Worm (Caenorhabditis elegans) whole organism, young adult: ENCODE data around the gene swm-1.

ENCODE experiments used
- B0336.3 ChIP-seq: fragments of 200-800 bp; sonication (Bioruptor generic); IDR thresholded peaks from 2 replicates; pipeline ENCODE4 v1.3.6; 2022; ENCODE audit warnings: missing genetic modification characterization, missing compliant biosample characterization
- C17E4.6 ChIP-seq: fragments of 200-800 bp; sonication (Bioruptor generic); IDR thresholded peaks from 2 replicates; pipeline ENCODE4 v1.3.6; 2022; ENCODE audit warnings: missing genetic modification reagents, missing genetic modification characterization, missing compliant biosample characterization
- F49E8.2 ChIP-seq: sonication (generic microtip); optimal IDR thresholded peaks from 3 replicates; lab custom pipeline; 2017; ENCODE audit warnings: missing genetic modification characterization, mild to moderate bottlenecking, missing compliant biosample characterization, antibody characterized with exemption, moderate library complexity; ENCODE audit not compliant: insufficient read depth
- F52B5.7 ChIP-seq: sonication (generic microtip); optimal IDR thresholded peaks from 2 replicates; lab custom pipeline; 2016; ENCODE audit warnings: mild to moderate bottlenecking, missing genetic modification characterization, missing compliant biosample characterization
- K11D2.4 ChIP-seq: fragments of 200-800 bp; sonication (Bioruptor generic); IDR thresholded peaks from 2 replicates; pipeline ENCODE4 v1.3.6; 2022; ENCODE audit warnings: missing genetic modification reagents, missing genetic modification characterization, missing compliant biosample characterization
- Y67H2A.10 ChIP-seq: fragments of 200-800 bp; sonication (Bioruptor generic); conservative IDR thresholded peaks from 2 replicates; pipeline ENCODE4 v1.3.6; 2022; ENCODE audit warnings: missing genetic modification reagents, missing genetic modification characterization, missing compliant biosample characterization
- atf-7 ChIP-seq: sonication (generic microtip); optimal IDR thresholded peaks from 2 replicates; lab custom pipeline; 2017; ENCODE audit warnings: mild to moderate bottlenecking, missing genetic modification characterization, missing compliant biosample characterization
- athp-1 ChIP-seq: sonication (generic microtip); optimal IDR thresholded peaks from 2 replicates; lab custom pipeline; 2017; ENCODE audit warnings: mild to moderate bottlenecking, missing genetic modification characterization, missing compliant biosample characterization
- attf-5 ChIP-seq: fragments of 200-800 bp; sonication (Bioruptor generic); optimal IDR thresholded peaks from 2 replicates; lab custom pipeline; 2018; ENCODE audit warnings: mild to moderate bottlenecking, missing genetic modification characterization, missing compliant biosample characterization
- cebp-1 ChIP-seq, 2 experiments: fragments of 200-800 bp in 1 of 2; sonication (Bioruptor generic) in 1 of 2; sonication (generic microtip) in 1 of 2; IDR thresholded peaks in 1 of 2; optimal IDR thresholded peaks in 1 of 2; 2 replicates each; pipeline versions ENCODE4 v1.3.6 to Lab custom; 2017 to 2022; ENCODE audit warnings: missing compliant biosample characterization in 2 of 2, missing genetic modification characterization in 2 of 2, mild to moderate bottlenecking in 1 of 2, missing genetic modification reagents in 1 of 2, moderate library complexity in 1 of 2
- ceh-58 ChIP-seq: fragments of 200-800 bp; sonication (Bioruptor generic); IDR thresholded peaks from 2 replicates; pipeline ENCODE4 v1.3.6; 2022; ENCODE audit warnings: missing genetic modification characterization, missing compliant biosample characterization
- dox-1 ChIP-seq: fragments of 200-800 bp; sonication (Bioruptor generic); IDR thresholded peaks from 2 replicates; pipeline ENCODE4 v1.3.6; 2022; ENCODE audit warnings: missing genetic modification reagents, missing genetic modification characterization, missing compliant biosample characterization
- dpl-1 ChIP-seq: fragments of 150-350 bp; optimal IDR thresholded peaks from 2 replicates; lab custom pipeline; 2014; ENCODE audit warnings: missing biosample characterization, missing genetic modification reagents, missing genetic modification characterization
- hlh-26 ChIP-seq: fragments of 200-800 bp; sonication (Bioruptor generic); conservative IDR thresholded peaks from 2 replicates; pipeline ENCODE4 v1.3.6; 2022; ENCODE audit warnings: missing genetic modification reagents, missing genetic modification characterization, missing compliant biosample characterization
- hmg-20 ChIP-seq: fragments of 200-800 bp; sonication (Bioruptor generic); IDR thresholded peaks from 2 replicates; pipeline ENCODE4 v1.3.6; 2022; ENCODE audit warnings: missing genetic modification reagents, missing genetic modification characterization, missing compliant biosample characterization
- let-607 ChIP-seq, 2 experiments: fragments of 200-800 bp in 1 of 2; sonication (Bioruptor generic) in 1 of 2; sonication (generic microtip) in 1 of 2; optimal IDR thresholded peaks; 2 replicates each; lab custom pipeline; 2016 to 2018; ENCODE audit warnings: mild to moderate bottlenecking in 2 of 2, missing compliant biosample characterization in 2 of 2, missing genetic modification characterization in 2 of 2, moderate library complexity in 2 of 2, missing genotype in 1 of 2
- lin-54 ChIP-seq: fragments of 200-800 bp; sonication (Bioruptor generic); optimal IDR thresholded peaks from 2 replicates; lab custom pipeline; 2018; ENCODE audit warnings: mild to moderate bottlenecking, missing genetic modification characterization, missing compliant biosample characterization
- madf-6 ChIP-seq: fragments of 200-800 bp; sonication (Bioruptor generic); IDR thresholded peaks from 2 replicates; pipeline ENCODE4 v1.3.6; 2022; ENCODE audit warnings: missing genetic modification reagents, missing genetic modification characterization, missing compliant biosample characterization
- madf-8 ChIP-seq: fragments of 200-800 bp; sonication (Bioruptor generic); conservative IDR thresholded peaks from 2 replicates; pipeline ENCODE4 v1.3.6; 2022; ENCODE audit warnings: missing genetic modification reagents, missing genetic modification characterization, missing compliant biosample characterization
- mel-28 ChIP-seq: sonication (generic microtip); optimal IDR thresholded peaks from 2 replicates; lab custom pipeline; 2016; ENCODE audit warnings: borderline replicate concordance, mild to moderate bottlenecking, missing genetic modification characterization, missing compliant biosample characterization
- mxl-1 ChIP-seq: sonication (generic microtip); optimal IDR thresholded peaks from 2 replicates; lab custom pipeline; 2016; ENCODE audit warnings: missing genetic modification characterization, missing compliant biosample characterization
- nhr-179 ChIP-seq: sonication (generic microtip); optimal IDR thresholded peaks from 2 replicates; lab custom pipeline; 2016; ENCODE audit warnings: mild to moderate bottlenecking, missing genetic modification characterization, missing compliant biosample characterization
- nhr-27 ChIP-seq: fragments of 200-800 bp; sonication (Bioruptor generic); optimal IDR thresholded peaks from 2 replicates; lab custom pipeline; 2018; ENCODE audit warnings: mild to moderate bottlenecking, missing genetic modification characterization, moderate library complexity, missing compliant biosample characterization
- nhr-80 ChIP-seq: sonication (generic microtip); optimal IDR thresholded peaks from 2 replicates; lab custom pipeline; 2016; ENCODE audit warnings: missing genetic modification characterization, missing compliant biosample characterization
- nhr-90 ChIP-seq: sonication (generic microtip); optimal IDR thresholded peaks from 2 replicates; lab custom pipeline; 2016; ENCODE audit warnings: missing genotype, mild to moderate bottlenecking, missing genetic modification characterization, missing compliant biosample characterization
- pbrm-1 ChIP-seq: fragments of 200-800 bp; sonication (Bioruptor generic); IDR thresholded peaks from 2 replicates; pipeline ENCODE4 v1.3.6; 2022; ENCODE audit warnings: missing genetic modification reagents, missing genetic modification characterization, missing compliant biosample characterization
- rpc-1 ChIP-seq, 2 experiments: fragments of 150-350 bp in 1 of 2; sonication (generic microtip) in 1 of 2; optimal IDR thresholded peaks; 2 replicates each; lab custom pipeline; 2014 to 2018; ENCODE audit warnings: missing biosample characterization in 1 of 2, missing genetic modification characterization in 1 of 2, missing genetic modification reagents in 1 of 2, missing genotype in 1 of 2
- snpc-4 ChIP-seq, 5 experiments: fragments of 150-350 bp in 1 of 5; sonication (generic microtip) in 4 of 5; optimal IDR thresholded peaks; 2 replicates each; lab custom pipeline; 2014 to 2018; ENCODE audit warnings: missing genetic modification characterization in 5 of 5, missing biosample characterization in 3 of 5, antibody characterized with exemption in 2 of 5, mild to moderate bottlenecking in 2 of 5, missing compliant biosample characterization in 2 of 5, missing genotype in 2 of 5, moderate library complexity in 2 of 5, missing genetic modification reagents in 1 of 5
- somi-1 ChIP-seq: fragments of 200-800 bp; sonication (Bioruptor generic); optimal IDR thresholded peaks from 2 replicates; lab custom pipeline; 2018; ENCODE audit warnings: mild to moderate bottlenecking, missing genetic modification characterization, missing compliant biosample characterization
- sptf-2 ChIP-seq: fragments of 200-800 bp; sonication (Bioruptor generic); optimal IDR thresholded peaks from 2 replicates; lab custom pipeline; 2018; ENCODE audit warnings: mild to moderate bottlenecking, missing genetic modification characterization, missing compliant biosample characterization
- tbx-9 ChIP-seq: sonication (generic microtip); optimal IDR thresholded peaks from 2 replicates; lab custom pipeline; 2016; ENCODE audit warnings: borderline replicate concordance, missing genetic modification characterization, inconsistent platforms, missing compliant biosample characterization
- unc-62 ChIP-seq: fragments of 150-350 bp; optimal IDR thresholded peaks from 2 replicates; lab custom pipeline; 2014; ENCODE audit warnings: missing biosample characterization, missing genetic modification reagents, missing genetic modification characterization
- xnd-1 ChIP-seq: sonication (generic microtip); optimal IDR thresholded peaks from 2 replicates; lab custom pipeline; 2016; ENCODE audit warnings: missing genotype, missing genetic modification reagents, missing genetic modification characterization, missing compliant biosample characterization
- zim-3 ChIP-seq: sonication (generic microtip); optimal IDR thresholded peaks from 2 replicates; lab custom pipeline; 2017; ENCODE audit warnings: mild to moderate bottlenecking, missing genetic modification characterization, moderate library complexity, missing compliant biosample characterization

The swm-1 gene

ce11 chrV:9079965-9080432, 25.3 kb upstream of the swm-1 start (continued):
- TF ChIP-seq ceh-58 (no peak), pbrm-1 (peak; percentile 37; the same call in 1 of the 2 replicates), unc-62 (GFP tag; lab: Kevin White, UChicago) (no peak), hmg-20 (GFP tag; lab: Robert Waterston, UW) (no peak), nhr-27 (tag; lab: Kevin White, UChicago) (no peak), madf-8 (GFP tag; lab: Robert Waterston, UW) (no peak), atf-7 (peak; percentile 88), xnd-1 (tag; lab: Kevin White, UChicago) (no peak)
- TF ChIP-seq, all 124 proteins: peak for 23

- TF ChIP-seq B0336.3 (GFP tag; lab: Robert Waterston, UW) = 0 out of 2 replicates have a peak, but pooled peaks have one; percentile 22
- TF ChIP-seq K11D2.4 (GFP tag; lab: Robert Waterston, UW) = no peak
- TF ChIP-seq unc-62 (GFP tag; lab: Kevin White, UChicago) = peak; percentile 19
- no peak for TF ChIP-seq F49E8.2 (tag; lab: Kevin White, UChicago)
- peak in 1 of 2 experiments; percentile 31 for TF ChIP-seq let-607 (tag; optimal IDR thresholded peaks at IDR 0.05; lab: Kevin White, UChicago)
- TF ChIP-seq cebp-1 (GFP tag; IDR thresholded peaks at IDR 0.05; lab: Robert Waterston, UW) = no peak
- TF ChIP-seq cebp-1 (tag; optimal IDR thresholded peaks at IDR 0.05; lab: Kevin White, UChicago) = peak; percentile 63
- TF ChIP-seq zim-3 (tag; lab: Kevin White, UChicago) = no peak
- TF ChIP-seq snpc-4 (GFP tag; optimal IDR thresholded peaks at IDR 0.05; lab: Kevin White, UChicago) = no peak
- TF ChIP-seq snpc-4 (tag; optimal IDR thresholded peaks at IDR 0.05; lab: Kevin White, UChicago) = peak in 1 of 4 experiments; percentile 1
- peak; percentile 49; the same call in 1 of the 2 replicates for TF ChIP-seq dox-1 (GFP tag; lab: Robert Waterston, UW)
- peak; percentile 50 for TF ChIP-seq atf-7
- no peak for TF ChIP-seq C17E4.6 (GFP tag; lab: Robert Waterston, UW)
- peak; percentile 88 for TF ChIP-seq nhr-80 (tag; lab: Kevin White, UChicago)
- TF ChIP-seq nhr-90 (tag; lab: Kevin White, UChicago) = peak; percentile 61
- peak; percentile 29 for TF ChIP-seq attf-5 (GFP tag; lab: Kevin White, UChicago)
Observed at ce11 chrV:9078815-9079525, 24.3 kb upstream of the swm-1 start.

- TF ChIP-seq cebp-1 (GFP tag; IDR thresholded peaks at IDR 0.05; lab: Robert Waterston, UW) (no peak), cebp-1 (tag; optimal IDR thresholded peaks at IDR 0.05; lab: Kevin White, UChicago) (peak; percentile 42), somi-1 (GFP tag; lab: Kevin White, UChicago) (no peak)
Observed at ce11 chrV:9078067-9078581, 23.5 kb upstream of the swm-1 start.

ce11 chrV:9076273-9076672, 21.6 kb upstream of the swm-1 start, which contains the start of gene T27E4.7:
TSS of gene T27E4.7 (minus strand) at chrV:9076322.
- TF ChIP-seq nhr-179 (no peak), tbx-9 (tag; lab: Kevin White, UChicago) (no peak), B0336.3 (GFP tag; lab: Robert Waterston, UW) (no peak), mxl-1 (no peak), F52B5.7 (tag; lab: Kevin White, UChicago) (no peak), nhr-90 (tag; lab: Kevin White, UChicago) (no peak), lin-54 (GFP tag; lab: Kevin White, UChicago) (no peak), rpc-1 (optimal IDR thresholded peaks at IDR 0.05; lab: Kevin White, UChicago) (no peak), rpc-1 (tag; optimal IDR thresholded peaks at IDR 0.05; lab: Kevin White, UChicago) (no peak), Y67H2A.10 (GFP tag; lab: Robert Waterston, UW) (no peak), athp-1 (no peak), atf-7 (no peak), hlh-26 (no peak), sptf-2 (GFP tag; lab: Kevin White, UChicago) (no peak), mel-28 (no peak), madf-6 (GFP tag; lab: Robert Waterston, UW) (no peak), dpl-1 (GFP tag; lab: Kevin White, UChicago) (no peak)
